Fruit fly (Drosophila melanogaster): ENCODE data around the gene CG4325.

Gene CG4325

dm6 chrX:2001057-2001456 lies 42.6 kb downstream of the CG4325 start:
- TF ChIP-seq CG17801 (GFP tag; optimal IDR thresholded peaks at IDR 0.05; ENCODE audit: partially characterized antibody): no peak

- no peak for TF ChIP-seq CG17801 (GFP tag; optimal IDR thresholded peaks at IDR 0.05; ENCODE audit: partially characterized antibody)
Measured at dm6 chrX:1995653-1996052, 48.0 kb downstream of the CG4325 start.

dm6 chrX:1994184-1994583 lies 49.4 kb downstream of the CG4325 start:
- no peak for TF ChIP-seq CG17801 (GFP tag; optimal IDR thresholded peaks at IDR 0.05; ENCODE audit: partially characterized antibody)

Data from ovary, adult (tissue).